Fruit fly (Drosophila melanogaster) whole organism, wandering third instar larva: ENCODE measurements around the gene Cubn.

ENCODE experiments used
- Abd-B ChIP-seq: fragments of >200 bp; optimal IDR thresholded peaks from 2 replicates; lab custom pipeline; 2017; ENCODE audit warnings: missing biosample characterization, missing genetic modification characterization
- CG32264 ChIP-seq: fragments of 200-800 bp; sonication (Bioruptor generic); optimal IDR thresholded peaks from 2 replicates; lab custom pipeline; 2016; ENCODE audit warnings: missing biosample characterization, missing genetic modification characterization
- CG9705 ChIP-seq: fragments of 200-800 bp; sonication (Bioruptor generic); optimal IDR thresholded peaks from 2 replicates; lab custom pipeline; 2018; ENCODE audit warnings: missing biosample characterization, mild to moderate bottlenecking, missing genetic modification characterization
- CrebA ChIP-seq: fragments of 200-800 bp; sonication (Bioruptor generic); optimal IDR thresholded peaks from 2 replicates; lab custom pipeline; 2016; ENCODE audit warnings: missing biosample characterization, mild to moderate bottlenecking, missing genetic modification characterization, borderline replicate concordance
- Dfd ChIP-seq: fragments of >200 bp; optimal IDR thresholded peaks from 2 replicates; lab custom pipeline; 2017; ENCODE audit warnings: missing biosample characterization, missing genetic modification characterization
- Dif ChIP-seq: fragments of 200-275, 200-300 bp; sonication (Bioruptor generic); optimal IDR thresholded peaks from 2 replicates; lab custom pipeline; 2018; ENCODE audit warnings: missing biosample characterization, missing genetic modification characterization; ENCODE audit not compliant: partially characterized antibody
- GATAd ChIP-seq: sonication (Bioruptor generic); optimal IDR thresholded peaks from 2 replicates; lab custom pipeline; 2016; ENCODE audit warnings: missing biosample characterization, missing genetic modification characterization
- HLH106 ChIP-seq: fragments of 200-800 bp; optimal IDR thresholded peaks from 3 replicates; lab custom pipeline; 2019; ENCODE audit warnings: missing biosample characterization, mild to moderate bottlenecking, missing genetic modification characterization, moderate library complexity
- Hnf4 ChIP-seq: fragments of 200-800 bp; sonication (Bioruptor generic); optimal IDR thresholded peaks from 2 replicates; lab custom pipeline; 2016; ENCODE audit warnings: missing biosample characterization, mild to moderate bottlenecking, missing genetic modification characterization
- Hr78 ChIP-seq: fragments of >200 bp; optimal IDR thresholded peaks from 2 replicates; lab custom pipeline; 2017; ENCODE audit warnings: missing biosample characterization, missing genetic modification characterization
- Hr83 ChIP-seq: fragments of 200-300 bp; sonication (Bioruptor generic); optimal IDR thresholded peaks from 2 replicates; lab custom pipeline; 2016; ENCODE audit warnings: missing biosample characterization, mild to moderate bottlenecking, missing genetic modification characterization, moderate library complexity; ENCODE audit not compliant: poor library complexity, severe bottlenecking
- Jra ChIP-seq: sonication (Bioruptor generic); optimal IDR thresholded peaks from 2 replicates; lab custom pipeline; 2016; ENCODE audit warnings: missing biosample characterization, missing genetic modification characterization
- Mio ChIP-seq: sonication (Bioruptor generic); optimal IDR thresholded peaks from 2 replicates; lab custom pipeline; 2016; ENCODE audit warnings: missing biosample characterization, missing genetic modification characterization
- Myc ChIP-seq: fragments of >200 bp; optimal IDR thresholded peaks from 2 replicates; lab custom pipeline; 2017
- N ChIP-seq: fragments of >200 bp; optimal IDR thresholded peaks from 2 replicates; lab custom pipeline; 2018; ENCODE audit warnings: missing biosample characterization, missing external identifiers, missing genetic modification characterization
- OdsH ChIP-seq: fragments of 200-800 bp; sonication (Bioruptor generic); optimal IDR thresholded peaks from 2 replicates; lab custom pipeline; 2016; ENCODE audit warnings: missing biosample characterization, mild to moderate bottlenecking, missing genetic modification characterization
- Rel ChIP-seq, 2 experiments: fragments of 200-800 bp; sonication (Bioruptor generic) in 1 of 2; optimal IDR thresholded peaks; 2 replicates in 1 of 2; 3 replicates in 1 of 2; lab custom pipeline; 2016 to 2019; ENCODE audit warnings: mild to moderate bottlenecking in 2 of 2, missing biosample characterization in 2 of 2, missing genetic modification characterization in 2 of 2, moderate library complexity in 1 of 2
- Sp1 ChIP-seq: fragments of 200-800 bp; sonication (Bioruptor generic); optimal IDR thresholded peaks from 3 replicates; lab custom pipeline; 2019; ENCODE audit warnings: missing biosample characterization, mild to moderate bottlenecking, missing genetic modification characterization, moderate library complexity
- Vsx2 ChIP-seq: fragments of 200-300, 225-300 bp; sonication (Bioruptor generic); optimal IDR thresholded peaks from 2 replicates; lab custom pipeline; 2018; ENCODE audit warnings: missing biosample characterization, missing genetic modification characterization; ENCODE audit not compliant: partially characterized antibody
- brk ChIP-seq: fragments of 200-800 bp; sonication (Bioruptor generic); optimal IDR thresholded peaks from 2 replicates; lab custom pipeline; 2016; ENCODE audit warnings: missing biosample characterization, mild to moderate bottlenecking, missing genetic modification characterization
- dsf ChIP-seq: sonication (Bioruptor generic); optimal IDR thresholded peaks from 2 replicates; lab custom pipeline; 2016; ENCODE audit warnings: missing biosample characterization, missing genetic modification characterization, borderline replicate concordance
- ey ChIP-seq: fragments of 200-800 bp; sonication (Bioruptor generic); optimal IDR thresholded peaks from 2 replicates; lab custom pipeline; 2016; ENCODE audit warnings: missing biosample characterization, missing genetic modification characterization
- foxo ChIP-seq, 2 experiments: fragments of 200-800 bp; sonication (Bioruptor generic); optimal IDR thresholded peaks; 2 replicates in 1 of 2; 3 replicates in 1 of 2; lab custom pipeline; 2016 to 2017; ENCODE audit warnings: missing biosample characterization in 2 of 2, missing genetic modification characterization in 2 of 2
- fru ChIP-seq: fragments of 200-800 bp; sonication (Bioruptor generic); optimal IDR thresholded peaks from 3 replicates; lab custom pipeline; 2016; ENCODE audit warnings: missing biosample characterization, mild to moderate bottlenecking, missing genetic modification characterization
- jim ChIP-seq: fragments of 175-275, 200-325 bp; sonication (Bioruptor generic); optimal IDR thresholded peaks from 2 replicates; lab custom pipeline; 2016; ENCODE audit warnings: missing biosample characterization, mild to moderate bottlenecking, missing genetic modification characterization
- pan ChIP-seq: fragments of >200 bp; optimal IDR thresholded peaks from 2 replicates; lab custom pipeline; 2017
- psq ChIP-seq: fragments of 200-800 bp; sonication (Bioruptor generic); optimal IDR thresholded peaks from 3 replicates; lab custom pipeline; 2017; ENCODE audit warnings: missing biosample characterization, mild to moderate bottlenecking, missing genetic modification characterization, moderate library complexity
- rgr ChIP-seq: fragments of 200-800 bp; sonication (Bioruptor generic); optimal IDR thresholded peaks from 3 replicates; lab custom pipeline; 2016; ENCODE audit warnings: missing biosample characterization, mild to moderate bottlenecking, missing genetic modification characterization
- sage ChIP-seq: fragments of 200-800 bp; sonication (Bioruptor generic); optimal IDR thresholded peaks from 2 replicates; lab custom pipeline; 2016; ENCODE audit warnings: missing biosample characterization, mild to moderate bottlenecking, missing genetic modification characterization
- sv ChIP-seq: fragments of 200-800 bp; sonication (Bioruptor generic); optimal IDR thresholded peaks from 3 replicates; lab custom pipeline; 2016; ENCODE audit warnings: missing biosample characterization, missing genetic modification characterization
- woc ChIP-seq: sonication (Bioruptor generic); optimal IDR thresholded peaks from 2 replicates; lab custom pipeline; 2016; ENCODE audit warnings: missing biosample characterization, mild to moderate bottlenecking, missing genetic modification characterization

The Cubn gene

DNA sequence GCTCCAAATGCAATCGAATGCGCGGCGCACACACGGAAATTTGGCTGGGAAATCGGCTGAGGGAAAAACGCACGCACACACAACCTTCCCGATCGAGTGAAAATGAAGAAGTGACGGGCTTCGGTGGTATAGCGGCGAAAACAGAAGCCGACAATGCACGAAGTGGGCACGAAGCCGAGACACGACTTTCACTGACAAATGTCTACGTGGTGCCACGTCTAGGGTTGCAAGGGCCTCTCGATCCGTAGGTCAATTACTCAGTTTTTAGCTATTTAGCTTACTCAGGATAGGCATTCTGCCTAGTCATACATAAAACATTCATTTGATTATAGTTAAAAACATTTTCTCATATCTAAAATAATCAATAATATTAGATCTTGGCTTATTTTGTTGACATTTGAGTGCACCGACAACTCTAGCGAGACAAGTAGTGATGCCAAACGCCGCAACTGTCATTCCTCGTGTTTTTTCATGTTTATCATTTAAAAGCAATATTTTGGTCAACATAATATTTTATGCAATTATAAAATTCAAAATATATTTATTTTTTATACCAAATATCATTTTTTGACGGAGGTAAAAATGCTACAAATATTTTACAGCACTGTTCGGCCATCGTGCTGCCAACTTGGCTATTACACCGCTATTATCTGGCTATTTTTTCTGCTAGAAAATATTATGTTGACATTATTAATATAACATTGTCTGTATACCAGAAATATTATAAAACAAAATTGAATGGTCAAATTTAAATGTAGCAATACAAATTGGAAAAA lies 17.4 kb downstream of the Cubn start (continued):
- TF ChIP-seq Rel (GFP tag; optimal IDR thresholded peaks at IDR 0.05; lab: Kevin White, UChicago) (peak; percentile 80), Rel (tag; optimal IDR thresholded peaks at IDR 0.05; lab: Kevin White, UChicago) (peak; percentile 78)

DNA sequence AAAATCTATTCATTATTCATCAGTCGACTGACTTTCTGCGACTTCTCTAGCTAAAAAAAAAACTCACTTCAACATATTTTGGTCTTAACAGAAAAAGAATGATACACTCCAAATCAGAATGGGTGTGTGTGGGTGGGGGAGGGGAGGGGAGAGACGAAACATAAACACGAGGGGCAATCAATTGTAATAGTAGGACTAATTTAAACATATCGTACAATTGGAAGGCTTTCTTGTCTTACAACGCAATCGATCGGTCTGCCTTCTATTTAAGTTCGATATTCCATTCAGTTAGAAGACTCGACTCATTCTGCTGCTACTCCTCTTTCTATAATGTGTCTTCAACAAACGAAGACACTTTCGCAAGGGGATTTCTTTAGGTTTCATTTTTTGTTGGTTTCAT lies 19.9 kb downstream of the Cubn start:
- TF ChIP-seq sage (GFP tag; lab: Kevin White, UChicago): no peak

DNA sequence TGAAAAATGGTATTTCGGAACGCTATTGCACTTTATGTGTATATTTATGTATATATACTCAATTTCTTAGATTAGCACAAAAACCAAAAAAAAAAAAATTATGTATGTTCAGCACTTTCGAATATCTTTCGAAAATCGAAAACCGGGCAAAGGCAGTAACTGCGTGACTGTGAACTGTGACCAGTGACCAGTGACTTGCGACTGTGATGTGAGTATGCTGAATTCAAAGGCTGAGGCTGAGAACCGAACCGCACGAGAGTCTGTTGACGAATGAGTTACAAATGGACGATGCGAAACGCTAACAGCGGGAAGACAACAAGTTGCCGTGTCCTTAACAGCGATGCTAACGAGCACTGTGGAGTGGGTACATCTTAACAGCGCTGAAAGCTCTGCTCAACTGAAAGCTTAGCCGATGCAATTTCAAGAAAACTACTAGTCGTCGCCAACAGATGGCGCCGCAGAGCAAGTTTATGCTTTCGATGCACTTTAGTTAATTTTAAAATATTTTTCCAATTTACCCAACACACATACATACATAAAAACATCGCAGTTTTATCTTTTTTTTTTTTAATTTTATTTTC lies 20.5 kb downstream of the Cubn start, which contains the start of gene CG32700:
Gene CG32700, minus strand, starts transcription at position 274 of the 581 bp plus-strand sequence.
- no peak for TF ChIP-seq OdsH (GFP tag; lab: Kevin White, UChicago)
- no peak for TF ChIP-seq CrebA (GFP tag; lab: Kevin White, UChicago)
- TF ChIP-seq brk: peak; percentile 22
- peak; percentile 14 for TF ChIP-seq Hr83 (GFP tag; lab: Kevin White, UChicago)

DNA sequence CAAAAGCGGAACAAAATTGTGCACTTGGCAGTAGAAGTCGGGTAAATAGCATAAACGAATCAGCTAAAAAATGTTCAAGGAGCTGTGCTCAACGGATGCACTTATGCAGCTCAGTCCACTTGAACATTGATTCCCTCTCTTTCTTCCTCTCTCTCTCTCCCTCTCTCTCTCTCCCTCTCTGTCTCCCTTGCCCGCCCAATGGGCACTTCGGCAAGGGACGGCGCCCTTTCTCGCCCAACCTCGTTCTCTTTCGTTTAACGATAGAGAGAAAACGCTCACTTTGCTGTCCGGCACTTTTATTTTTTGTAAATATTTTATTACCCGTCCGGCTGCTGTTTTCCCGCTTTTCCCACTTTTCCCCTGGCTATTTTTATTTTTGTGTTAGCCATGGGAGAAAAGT lies 26.7 kb downstream of the Cubn start:
- TF ChIP-seq CrebA (GFP tag; lab: Kevin White, UChicago) (no peak), N (GFP tag; lab: Kevin White, UChicago) (no peak), brk (no peak), GATAd (GFP tag; lab: Kevin White, UChicago) (no peak), pan (lab: Kevin White, UChicago) (no peak), Hr78 (no peak), fru (GFP tag; lab: Kevin White, UChicago) (no peak), Hr83 (GFP tag; lab: Kevin White, UChicago) (no peak), Rel (GFP tag; optimal IDR thresholded peaks at IDR 0.05; lab: Kevin White, UChicago) (no peak), Rel (tag; optimal IDR thresholded peaks at IDR 0.05; lab: Kevin White, UChicago) (no peak), Dfd (GFP tag; lab: Kevin White, UChicago) (no peak), woc (GFP tag; lab: Kevin White, UChicago) (no peak), Dif (GFP tag; lab: Kevin White, UChicago) (no peak), HLH106 (tag; lab: Kevin White, UChicago) (no peak), sv (GFP tag; lab: Kevin White, UChicago) (no peak), psq (no peak)

DNA sequence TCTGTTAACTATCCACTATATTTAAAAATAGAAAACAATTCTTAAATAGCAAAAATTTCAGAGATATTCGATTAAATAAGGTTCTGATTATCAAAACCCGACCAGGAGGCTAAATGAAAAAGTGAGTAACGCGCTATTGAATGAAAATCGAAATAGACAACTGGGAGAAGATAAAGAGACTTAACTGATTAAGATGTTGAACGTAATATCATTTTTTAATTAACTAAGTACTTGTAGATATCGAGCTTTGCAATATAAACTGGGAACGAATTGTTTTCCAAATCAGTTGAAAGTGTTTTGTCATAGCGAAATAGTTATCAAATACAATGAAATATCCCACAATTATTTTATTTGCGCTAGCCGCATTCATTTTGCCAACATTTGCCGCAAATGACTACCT lies 37.6 kb downstream of the Cubn start, which contains the start of gene CG34026:
Gene CG34026, plus strand, starts transcription at position 301 of the 400 bp plus-strand sequence.
- no peak for TF ChIP-seq rgr (GFP tag; lab: Kevin White, UChicago)
- no peak for TF ChIP-seq Dif (GFP tag; lab: Kevin White, UChicago)
- no peak for TF ChIP-seq Mio (GFP tag; lab: Kevin White, UChicago)
- TF ChIP-seq N (GFP tag; lab: Kevin White, UChicago): no peak
- no peak for TF ChIP-seq Hr78
- TF ChIP-seq CG9705 (GFP tag; lab: Kevin White, UChicago): no peak
- TF ChIP-seq Hr83 (GFP tag; lab: Kevin White, UChicago): no peak

dm6 chrX:9532453-9532852 lies 38.7 kb downstream of the Cubn start:
- peak; percentile 54 for TF ChIP-seq Dfd (GFP tag; lab: Kevin White, UChicago)
- TF ChIP-seq Jra (GFP tag; lab: Kevin White, UChicago): no peak

dm6 chrX:9531869-9532268 lies 39.2 kb downstream of the Cubn start:
- TF ChIP-seq Hr78: no peak
- TF ChIP-seq rgr (GFP tag; lab: Kevin White, UChicago): no peak
- TF ChIP-seq Dfd (GFP tag; lab: Kevin White, UChicago): no peak
- no peak for TF ChIP-seq Vsx2 (GFP tag; lab: Kevin White, UChicago)
- no peak for TF ChIP-seq Jra (GFP tag; lab: Kevin White, UChicago)
- TF ChIP-seq fru (GFP tag; lab: Kevin White, UChicago): no peak
- TF ChIP-seq Abd-B (GFP tag; lab: Kevin White, UChicago): no peak
- TF ChIP-seq pan (lab: Kevin White, UChicago): no peak
- no peak for TF ChIP-seq Hnf4 (GFP tag; lab: Kevin White, UChicago)
- TF ChIP-seq dsf (GFP tag; lab: Kevin White, UChicago): no peak
- TF ChIP-seq jim (GFP tag; lab: Kevin White, UChicago): no peak
- TF ChIP-seq Hr83 (GFP tag; lab: Kevin White, UChicago): no peak
- TF ChIP-seq foxo (GFP tag; optimal IDR thresholded peaks at IDR 0.05; lab: Kevin White, UChicago): no peak
- no peak for TF ChIP-seq Myc (lab: Kevin White, UChicago)
- no peak for TF ChIP-seq Sp1 (GFP tag; lab: Kevin White, UChicago)
- no peak for TF ChIP-seq CrebA (GFP tag; lab: Kevin White, UChicago)
- no peak for TF ChIP-seq ey
- TF ChIP-seq CG32264: no peak
